Worm (Caenorhabditis elegans) whole organism, midembryonic: Measurements from ENCODE around the gene F21D9.1.
"Not testable (repeated sequence)": the region's sequence is repeated elsewhere in the genome, so short reads cannot be mapped to it uniquely, and the experiment has no call there.

Experiments
- T22C8.4 ChIP-seq: fragments of 200-800 bp; sonication (Bioruptor generic); IDR thresholded peaks from 2 replicates; pipeline ENCODE4 v1.3.6; 2022; ENCODE audit warnings: missing genetic modification characterization, missing compliant biosample characterization
- cog-1 ChIP-seq: sonication (generic microtip); optimal IDR thresholded peaks from 2 replicates; lab custom pipeline; 2016; ENCODE audit warnings: missing genetic modification characterization, missing compliant biosample characterization
- flt-1 ChIP-seq: fragments of 200-800 bp; sonication (Bioruptor generic); IDR thresholded peaks from 2 replicates; pipeline ENCODE4 v1.3.6; 2022; ENCODE audit warnings: missing genetic modification characterization, missing compliant biosample characterization
- klf-2 ChIP-seq: fragments of 200-800 bp; sonication (Bioruptor generic); conservative IDR thresholded peaks from 2 replicates; pipeline ENCODE4 v1.3.6; 2022; ENCODE audit warnings: missing genetic modification reagents, missing genetic modification characterization, missing compliant biosample characterization
- med-1 ChIP-seq: sonication (generic microtip); optimal IDR thresholded peaks from 2 replicates; lab custom pipeline; 2017; ENCODE audit warnings: missing genetic modification characterization, mild to moderate bottlenecking, missing compliant biosample characterization, antibody characterized with exemption, missing genetic modification reagents; ENCODE audit not compliant: insufficient read depth
- ref-1 ChIP-seq: fragments of 200-800 bp; sonication (Bioruptor generic); conservative IDR thresholded peaks from 2 replicates; pipeline ENCODE4 v1.3.6; 2022; ENCODE audit warnings: missing genetic modification reagents, missing genetic modification characterization, missing compliant biosample characterization
- tab-1 ChIP-seq: fragments of 200-800 bp; sonication (Bioruptor generic); IDR thresholded peaks from 2 replicates; pipeline ENCODE4 v1.3.6; 2022; ENCODE audit warnings: missing genetic modification characterization, missing compliant biosample characterization
- ztf-23 ChIP-seq: fragments of 200-800 bp; sonication (Bioruptor generic); IDR thresholded peaks from 2 replicates; pipeline ENCODE4 v1.3.6; 2022; ENCODE audit warnings: missing genetic modification reagents, missing genetic modification characterization, missing compliant biosample characterization
- ztf-29 ChIP-seq: fragments of 200-800 bp; sonication (Bioruptor generic); IDR thresholded peaks from 2 replicates; pipeline ENCODE4 v1.3.6; 2022; ENCODE audit warnings: missing genetic modification reagents, missing genetic modification characterization, missing compliant biosample characterization

F21D9.1 gene

ce11 chrV:19308137-19308536 is 43.9 kb downstream of the F21D9.1 start:
- TF ChIP-seq flt-1, result no peak
- no peak for TF ChIP-seq ztf-23 (GFP tag; lab: Robert Waterston, UW)
- no peak for TF ChIP-seq ztf-29 (GFP tag; lab: Robert Waterston, UW)
- no peak for TF ChIP-seq ref-1
- no peak for TF ChIP-seq cog-1
- no peak for TF ChIP-seq med-1 (GFP tag; lab: Kevin White, UChicago)
- TF ChIP-seq T22C8.4 (GFP tag; lab: Robert Waterston, UW), result no peak
- no peak for TF ChIP-seq klf-2 (GFP tag; lab: Robert Waterston, UW)
- TF ChIP-seq tab-1 (GFP tag; lab: Robert Waterston, UW), result no peak

DNA sequence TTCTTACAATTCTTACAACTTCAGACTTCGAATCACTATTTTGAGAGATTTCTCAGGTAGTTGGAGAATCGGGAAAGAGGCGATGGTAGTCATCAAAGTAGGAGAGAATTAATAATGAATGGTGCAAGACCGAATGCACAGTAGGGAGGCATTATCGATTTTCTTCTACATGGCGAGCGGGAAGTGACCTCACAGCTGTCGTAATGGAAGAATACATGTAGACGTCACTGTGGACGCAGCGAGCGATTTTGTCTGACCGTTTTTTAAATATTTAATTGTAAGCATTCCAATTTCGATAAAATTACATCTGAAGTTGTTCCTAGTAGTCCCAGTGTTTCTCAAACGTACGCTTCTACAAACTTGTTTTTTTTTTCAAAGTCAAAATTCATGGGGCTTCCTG is 45.3 kb downstream of the F21D9.1 start, which contains the start of gene F55C9.11:
Gene F55C9.11 (minus strand): TSS at position 101 of the 400 bp plus-strand sequence.
- peak; percentile 30; the same call in 1 of the 2 replicates for TF ChIP-seq T22C8.4 (GFP tag; lab: Robert Waterston, UW)
- no peak for TF ChIP-seq ztf-23 (GFP tag; lab: Robert Waterston, UW)
- no peak for TF ChIP-seq ztf-29 (GFP tag; lab: Robert Waterston, UW)
- TF ChIP-seq klf-2 (GFP tag; lab: Robert Waterston, UW), result no peak

DNA sequence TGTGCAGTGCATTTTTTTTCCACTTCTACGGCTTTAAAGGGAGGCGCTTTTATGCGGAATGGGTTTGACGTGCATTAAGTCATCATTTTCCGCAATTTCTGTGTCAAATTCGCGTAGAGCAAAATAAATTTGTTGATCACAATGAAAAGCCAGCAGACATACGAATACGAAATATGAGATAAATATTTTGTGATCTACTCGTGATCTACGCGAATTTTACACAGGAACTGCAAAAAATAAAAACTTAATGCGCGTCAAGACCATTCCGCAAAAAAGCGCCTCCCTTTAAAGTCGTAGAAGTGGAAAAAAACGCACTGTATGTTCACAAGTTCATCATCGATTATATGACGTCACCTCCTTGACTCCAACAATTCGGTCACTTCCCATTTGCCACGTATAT is 47.1 kb downstream of the F21D9.1 start, which contains the start of gene C43D7.8:
Gene C43D7.8 (minus strand): TSS at position 101 of the 400 bp plus-strand sequence.
- TF ChIP-seq cog-1 (no peak), med-1 (GFP tag; lab: Kevin White, UChicago) (no peak), tab-1 (GFP tag; lab: Robert Waterston, UW) (no peak), ztf-29 (GFP tag; lab: Robert Waterston, UW) (no peak), klf-2 (GFP tag; lab: Robert Waterston, UW) (no peak), ref-1 (no peak), T22C8.4 (GFP tag; lab: Robert Waterston, UW) (no peak), flt-1 (no peak), ztf-23 (GFP tag; lab: Robert Waterston, UW) (no peak)

- no peak for TF ChIP-seq ztf-23 (GFP tag; lab: Robert Waterston, UW)
- TF ChIP-seq T22C8.4 (GFP tag; lab: Robert Waterston, UW), result 0 out of 2 replicates have a peak, but pooled peaks have one; percentile 33
These were observed 48.7 kb downstream of the F21D9.1 start, which contains the start of gene fbxb-64 for ce11 chrV:19312975-19313374. Gene fbxb-64 (plus strand): TSS chrV:19313275.

ce11 chrV:19317058-19317457 is 52.8 kb downstream of the F21D9.1 start, which contains the start of gene srh-208:
Gene srh-208 (plus strand): TSS chrV:19317358.
- not testable (repeated sequence) for TF ChIP-seq ref-1; klf-2 (GFP tag; lab: Robert Waterston, UW); flt-1
